Worm (Caenorhabditis elegans): ENCODE data around the gene F58H1.3.

DNA sequence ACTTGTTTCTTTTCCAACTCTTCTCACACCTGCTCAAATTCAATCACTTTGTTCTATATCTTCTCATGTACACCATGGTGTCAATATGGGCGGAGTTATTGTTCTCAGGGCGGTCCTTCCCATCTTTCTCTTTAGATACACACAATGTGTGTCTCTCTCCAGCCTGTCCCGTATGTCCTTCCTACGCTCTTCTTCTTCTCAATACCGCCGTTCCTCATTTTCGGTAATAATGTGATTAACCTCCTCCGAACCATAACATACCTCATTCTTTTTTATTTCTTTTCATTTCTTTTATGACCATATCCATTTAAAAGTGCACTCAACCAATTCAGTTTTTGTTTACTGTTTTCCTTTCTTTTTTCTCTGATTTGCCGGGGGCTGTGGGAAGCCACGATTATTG lies 21.8 kb downstream of the F58H1.3 start:
- peak; percentile 17 for TF ChIP-seq ama-1 (optimal IDR thresholded peaks at IDR 0.05)
- no peak for TF ChIP-seq hlh-30 (tag; optimal IDR thresholded peaks at IDR 0.05; ENCODE audit: insufficient read depth)
- TF ChIP-seq syd-9 (tag; optimal IDR thresholded peaks at IDR 0.05): no peak
- TF ChIP-seq fkh-6 (tag; optimal IDR thresholded peaks at IDR 0.05): no peak
- no peak for TF ChIP-seq dmd-4 (tag; optimal IDR thresholded peaks at IDR 0.05; ENCODE audit: borderline replicate concordance)

All from whole organism, late embryonic.